Worm (Caenorhabditis elegans): Measurements from ENCODE around the gene emb-27.

emb-27 gene

ce11 chrII:8125439-8125838, 36.5 kb downstream of the emb-27 start:
- TF ChIP-seq C34F6.9 (tag; optimal IDR thresholded peaks at IDR 0.05) = no peak
- peak; percentile 2 for TF ChIP-seq blmp-1 (tag; optimal IDR thresholded peaks at IDR 0.05; ENCODE audit: insufficient read depth)
- TF ChIP-seq nhr-129 (tag; optimal IDR thresholded peaks at IDR 0.05) = peak; percentile 1
- TF ChIP-seq alr-1 (tag; optimal IDR thresholded peaks at IDR 0.05) = no peak
- TF ChIP-seq ztf-11 (tag; optimal IDR thresholded peaks at IDR 0.05) = no peak
- TF ChIP-seq zag-1 (tag; optimal IDR thresholded peaks at IDR 0.05) = no peak
- no peak for TF ChIP-seq nhr-6 (tag; optimal IDR thresholded peaks at IDR 0.05)
- no peak for TF ChIP-seq nhr-12 (tag; optimal IDR thresholded peaks at IDR 0.05)
- TF ChIP-seq nhr-25 (tag; optimal IDR thresholded peaks at IDR 0.05) = no peak
- TF ChIP-seq R02D3.7 (tag; optimal IDR thresholded peaks at IDR 0.05) = no peak
- no peak for TF ChIP-seq ZK546.5 (tag; optimal IDR thresholded peaks at IDR 0.05)
- peak; percentile 8 for TF ChIP-seq sma-9 (GFP tag; optimal IDR thresholded peaks at IDR 0.05)
- TF ChIP-seq sma-9 (tag; optimal IDR thresholded peaks at IDR 0.05) = no peak
- no peak for TF ChIP-seq nhr-10 (tag; optimal IDR thresholded peaks at IDR 0.05)
- TF ChIP-seq ceh-82 (tag; optimal IDR thresholded peaks at IDR 0.05) = no peak
- TF ChIP-seq crh-2 (tag; optimal IDR thresholded peaks at IDR 0.05) = no peak
- no peak for TF ChIP-seq skn-1 (tag; optimal IDR thresholded peaks at IDR 0.05)
- TF ChIP-seq unc-62 (GFP tag; optimal IDR thresholded peaks at IDR 0.05) = no peak
- TF ChIP-seq ama-1 (optimal IDR thresholded peaks at IDR 0.05) = no peak

- TF ChIP-seq egl-27 (tag; optimal IDR thresholded peaks at IDR 0.05) (no peak), nhr-11 (tag; optimal IDR thresholded peaks at IDR 0.05) (no peak), nhr-129 (tag; optimal IDR thresholded peaks at IDR 0.05) (peak; percentile 76), lin-39 (tag; optimal IDR thresholded peaks at IDR 0.05) (no peak), nhr-77 (tag; optimal IDR thresholded peaks at IDR 0.05) (no peak), unc-55 (GFP tag; optimal IDR thresholded peaks at IDR 0.05) (peak; percentile 94), elt-3 (tag; optimal IDR thresholded peaks at IDR 0.05) (no peak), elt-1 (tag; optimal IDR thresholded peaks at IDR 0.05) (no peak), C34F6.9 (tag; optimal IDR thresholded peaks at IDR 0.05) (peak; percentile 71), nhr-25 (tag; optimal IDR thresholded peaks at IDR 0.05) (no peak), nhr-12 (tag; optimal IDR thresholded peaks at IDR 0.05) (no peak), unc-62 (GFP tag; optimal IDR thresholded peaks at IDR 0.05) (no peak), lsy-2 (tag; optimal IDR thresholded peaks at IDR 0.05) (peak; percentile 93 to 99), unc-39 (tag; optimal IDR thresholded peaks at IDR 0.05) (no peak), ZK546.5 (tag; optimal IDR thresholded peaks at IDR 0.05) (no peak), ztf-11 (tag; optimal IDR thresholded peaks at IDR 0.05) (no peak), zag-1 (tag; optimal IDR thresholded peaks at IDR 0.05) (no peak), crh-2 (tag; optimal IDR thresholded peaks at IDR 0.05) (peak; percentile 84), nhr-6 (tag; optimal IDR thresholded peaks at IDR 0.05) (no peak), sem-4 (tag; optimal IDR thresholded peaks at IDR 0.05) (no peak), ztf-1 (GFP tag; conservative IDR thresholded peaks at IDR 0.05) (no peak), gmeb-1 (tag; optimal IDR thresholded peaks at IDR 0.05) (peak; percentile 49), lin-11 (tag; optimal IDR thresholded peaks at IDR 0.05) (peak; percentile 69), sma-9 (GFP tag; optimal IDR thresholded peaks at IDR 0.05) (peak; percentile 49), sma-9 (tag; optimal IDR thresholded peaks at IDR 0.05) (no peak), F13H6.1 (tag; optimal IDR thresholded peaks at IDR 0.05) (peak; percentile 32), nhr-21 (tag; optimal IDR thresholded peaks at IDR 0.05) (no peak), Y55F3AM.14 (GFP tag; optimal IDR thresholded peaks at IDR 0.05) (no peak), mdl-1 (tag; optimal IDR thresholded peaks at IDR 0.05) (no peak), skn-1 (tag; optimal IDR thresholded peaks at IDR 0.05) (no peak), fos-1 (tag; optimal IDR thresholded peaks at IDR 0.05) (peak; percentile 64), blmp-1 (tag; optimal IDR thresholded peaks at IDR 0.05; ENCODE audit: insufficient read depth) (peak; percentile 9), nhr-237 (tag; optimal IDR thresholded peaks at IDR 0.05) (no peak), alr-1 (tag; optimal IDR thresholded peaks at IDR 0.05) (no peak), lin-13 (GFP tag; optimal IDR thresholded peaks at IDR 0.05) (peak; percentile 47), ztf-4 (tag; optimal IDR thresholded peaks at IDR 0.05) (no peak), aly-2 (tag; optimal IDR thresholded peaks at IDR 0.05) (no peak), nhr-10 (tag; optimal IDR thresholded peaks at IDR 0.05) (no peak), ceh-16 (tag; optimal IDR thresholded peaks at IDR 0.05) (no peak), nhr-23 (tag; optimal IDR thresholded peaks at IDR 0.05) (no peak), snpc-4 (tag; optimal IDR thresholded peaks at IDR 0.05) (peak; percentile 40)
These were observed 37.1 kb downstream of the emb-27 start, which contains the start of gene ire-1 for ce11 chrII:8124867-8125266. TSS of gene ire-1 (minus strand) at chrII:8124910.

Measured in whole organism, L2 larva.